Worm (Caenorhabditis elegans) whole organism, young adult: Measurements from ENCODE around the gene ceh-13.
A peak's percentile ranks its signal among the peaks of the same experiment; 100 is the strongest.

Experiments
- B0019.2 ChIP-seq: fragments of 200-800 bp; sonication (Bioruptor generic); conservative IDR thresholded peaks from 2 replicates; pipeline ENCODE4 v1.3.6; 2022; ENCODE audit warnings: missing genetic modification reagents, missing genetic modification characterization, missing compliant biosample characterization
- B0035.1 ChIP-seq: sonication (generic microtip); optimal IDR thresholded peaks from 2 replicates; lab custom pipeline; 2016; ENCODE audit warnings: missing genetic modification characterization, mild to moderate bottlenecking, missing compliant biosample characterization, missing genotype, missing genetic modification reagents
- D2030.7 ChIP-seq: fragments of 200-800 bp; sonication (Bioruptor generic); IDR thresholded peaks from 2 replicates; pipeline ENCODE4 v1.3.6; 2022; ENCODE audit warnings: missing genetic modification reagents, missing genetic modification characterization, missing compliant biosample characterization
- F10E7.11 ChIP-seq: sonication (generic microtip); optimal IDR thresholded peaks from 2 replicates; lab custom pipeline; 2017; ENCODE audit warnings: mild to moderate bottlenecking, missing genetic modification characterization, moderate library complexity, missing compliant biosample characterization
- F23B12.7 ChIP-seq: sonication (generic microtip); optimal IDR thresholded peaks from 2 replicates; lab custom pipeline; 2017; ENCODE audit warnings: missing genetic modification characterization, mild to moderate bottlenecking, missing compliant biosample characterization, antibody characterized with exemption, moderate library complexity; ENCODE audit not compliant: insufficient read depth
- F33H1.4 ChIP-seq: fragments of 200-800 bp; sonication (Bioruptor generic); IDR thresholded peaks from 2 replicates; pipeline ENCODE4 v1.3.6; 2022; ENCODE audit warnings: missing genetic modification reagents, missing genetic modification characterization, missing compliant biosample characterization
- Y53F4B.3 ChIP-seq: fragments of 200-800 bp; sonication (Bioruptor generic); IDR thresholded peaks from 2 replicates; pipeline ENCODE4 v1.3.6; 2022; ENCODE audit warnings: missing genetic modification reagents, missing genetic modification characterization, missing compliant biosample characterization
- Y53G8AR.9 ChIP-seq: fragments of 200-800 bp; sonication (Bioruptor generic); conservative IDR thresholded peaks from 2 replicates; pipeline ENCODE4 v1.3.6; 2022; ENCODE audit warnings: missing genetic modification reagents, missing genetic modification characterization, missing compliant biosample characterization
- Y67H2A.10 ChIP-seq: fragments of 200-800 bp; sonication (Bioruptor generic); conservative IDR thresholded peaks from 2 replicates; pipeline ENCODE4 v1.3.6; 2022; ENCODE audit warnings: missing genetic modification reagents, missing genetic modification characterization, missing compliant biosample characterization
- athp-1 ChIP-seq: sonication (generic microtip); optimal IDR thresholded peaks from 2 replicates; lab custom pipeline; 2017; ENCODE audit warnings: mild to moderate bottlenecking, missing genetic modification characterization, missing compliant biosample characterization
- attf-3 ChIP-seq: fragments of 200-800 bp; sonication (Bioruptor generic); conservative IDR thresholded peaks from 2 replicates; pipeline ENCODE4 v1.3.6; 2022; ENCODE audit warnings: missing genetic modification reagents, missing genetic modification characterization, missing compliant biosample characterization
- attf-6 ChIP-seq: fragments of 200-800 bp; sonication (Bioruptor generic); IDR thresholded peaks from 2 replicates; pipeline ENCODE4 v1.3.6; 2022; ENCODE audit warnings: missing genetic modification reagents, missing genetic modification characterization, missing compliant biosample characterization
- ceh-27 ChIP-seq: fragments of 200-800 bp; sonication (Bioruptor generic); optimal IDR thresholded peaks from 2 replicates; lab custom pipeline; 2018; ENCODE audit warnings: mild to moderate bottlenecking, missing genetic modification characterization, moderate library complexity, missing compliant biosample characterization
- dpl-1 ChIP-seq: fragments of 150-350 bp; optimal IDR thresholded peaks from 2 replicates; lab custom pipeline; 2014; ENCODE audit warnings: missing biosample characterization, missing genetic modification reagents, missing genetic modification characterization
- efl-1 ChIP-seq: fragments of 150-350 bp; optimal IDR thresholded peaks from 2 replicates; lab custom pipeline; 2014; ENCODE audit warnings: missing biosample characterization, missing genetic modification reagents, missing genetic modification characterization
- ekl-4 ChIP-seq: fragments of 200-800 bp; sonication (Bioruptor generic); IDR thresholded peaks from 2 replicates; pipeline ENCODE4 v1.3.6; 2022; ENCODE audit warnings: missing genetic modification reagents, missing genetic modification characterization, missing compliant biosample characterization
- ets-4 ChIP-seq: fragments of 200-800 bp; sonication (Bioruptor generic); optimal IDR thresholded peaks from 2 replicates; lab custom pipeline; 2018; ENCODE audit warnings: mild to moderate bottlenecking, missing genetic modification characterization, missing compliant biosample characterization
- him-1 ChIP-seq: sonication (generic microtip); optimal IDR thresholded peaks from 2 replicates; lab custom pipeline; 2016; ENCODE audit warnings: missing genotype, missing genetic modification reagents, missing genetic modification characterization, missing compliant biosample characterization
- hlh-26 ChIP-seq: fragments of 200-800 bp; sonication (Bioruptor generic); conservative IDR thresholded peaks from 2 replicates; pipeline ENCODE4 v1.3.6; 2022; ENCODE audit warnings: missing genetic modification reagents, missing genetic modification characterization, missing compliant biosample characterization
- hrde-1 ChIP-seq: sonication (generic microtip); optimal IDR thresholded peaks from 2 replicates; lab custom pipeline; 2016; ENCODE audit warnings: missing genetic modification characterization, mild to moderate bottlenecking, missing compliant biosample characterization, moderate library complexity, missing genotype, missing genetic modification reagents, borderline replicate concordance
- lin-35 ChIP-seq, 3 experiments: fragments of 150-350 bp in 2 of 3; sonication (generic microtip) in 1 of 3; optimal IDR thresholded peaks; 2 replicates each; lab custom pipeline; 2014 to 2018; ENCODE audit warnings: missing biosample characterization in 3 of 3, missing genetic modification characterization in 3 of 3, missing genetic modification reagents in 3 of 3
- lin-54 ChIP-seq: fragments of 200-800 bp; sonication (Bioruptor generic); optimal IDR thresholded peaks from 2 replicates; lab custom pipeline; 2018; ENCODE audit warnings: mild to moderate bottlenecking, missing genetic modification characterization, missing compliant biosample characterization
- lsl-1 ChIP-seq: fragments of 200-800 bp; sonication (Bioruptor generic); optimal IDR thresholded peaks from 2 replicates; lab custom pipeline; 2018; ENCODE audit warnings: mild to moderate bottlenecking, missing genetic modification characterization, moderate library complexity, missing compliant biosample characterization
- madf-3 ChIP-seq: fragments of 200-800 bp; sonication (Bioruptor generic); IDR thresholded peaks from 2 replicates; pipeline ENCODE4 v1.3.6; 2022; ENCODE audit warnings: missing genetic modification reagents, missing genetic modification characterization, missing compliant biosample characterization
- madf-6 ChIP-seq: fragments of 200-800 bp; sonication (Bioruptor generic); IDR thresholded peaks from 2 replicates; pipeline ENCODE4 v1.3.6; 2022; ENCODE audit warnings: missing genetic modification reagents, missing genetic modification characterization, missing compliant biosample characterization
- madf-8 ChIP-seq: fragments of 200-800 bp; sonication (Bioruptor generic); conservative IDR thresholded peaks from 2 replicates; pipeline ENCODE4 v1.3.6; 2022; ENCODE audit warnings: missing genetic modification reagents, missing genetic modification characterization, missing compliant biosample characterization
- nhr-27 ChIP-seq: fragments of 200-800 bp; sonication (Bioruptor generic); optimal IDR thresholded peaks from 2 replicates; lab custom pipeline; 2018; ENCODE audit warnings: mild to moderate bottlenecking, missing genetic modification characterization, moderate library complexity, missing compliant biosample characterization
- nhr-80 ChIP-seq: sonication (generic microtip); optimal IDR thresholded peaks from 2 replicates; lab custom pipeline; 2016; ENCODE audit warnings: missing genetic modification characterization, missing compliant biosample characterization
- snpc-1.1 ChIP-seq: sonication (generic microtip); optimal IDR thresholded peaks from 2 replicates; lab custom pipeline; 2017; ENCODE audit warnings: missing genetic modification characterization, mild to moderate bottlenecking, missing compliant biosample characterization, antibody characterized with exemption, moderate library complexity, missing genotype, missing genetic modification reagents; ENCODE audit not compliant: insufficient read depth
- snpc-1.3 ChIP-seq: sonication (generic microtip); optimal IDR thresholded peaks from 2 replicates; lab custom pipeline; 2017; ENCODE audit warnings: missing genetic modification characterization, mild to moderate bottlenecking, missing compliant biosample characterization, antibody characterized with exemption, moderate library complexity, missing genotype, missing genetic modification reagents; ENCODE audit not compliant: insufficient read depth
- snpc-3.4 ChIP-seq: sonication (generic microtip); optimal IDR thresholded peaks from 2 replicates; lab custom pipeline; 2017; ENCODE audit warnings: missing genetic modification characterization, mild to moderate bottlenecking, missing compliant biosample characterization, antibody characterized with exemption, moderate library complexity, missing genotype, missing genetic modification reagents
- snpc-4 ChIP-seq, 5 experiments: fragments of 150-350 bp in 1 of 5; sonication (generic microtip) in 4 of 5; optimal IDR thresholded peaks; 2 replicates each; lab custom pipeline; 2014 to 2018; ENCODE audit warnings: missing genetic modification characterization in 5 of 5, missing biosample characterization in 3 of 5, antibody characterized with exemption in 2 of 5, mild to moderate bottlenecking in 2 of 5, missing compliant biosample characterization in 2 of 5, missing genotype in 2 of 5, moderate library complexity in 2 of 5, missing genetic modification reagents in 1 of 5
- tlf-1 ChIP-seq: fragments of 200-800 bp; sonication (Bioruptor generic); optimal IDR thresholded peaks from 2 replicates; lab custom pipeline; 2018; ENCODE audit warnings: mild to moderate bottlenecking, missing genetic modification characterization, missing compliant biosample characterization
- unc-130 ChIP-seq: sonication (generic microtip); optimal IDR thresholded peaks from 2 replicates; lab custom pipeline; 2016; ENCODE audit warnings: missing genetic modification reagents, missing genetic modification characterization, missing compliant biosample characterization
- xnd-1 ChIP-seq: sonication (generic microtip); optimal IDR thresholded peaks from 2 replicates; lab custom pipeline; 2016; ENCODE audit warnings: missing genotype, missing genetic modification reagents, missing genetic modification characterization, missing compliant biosample characterization
- ztf-18 ChIP-seq: sonication (generic microtip); optimal IDR thresholded peaks from 2 replicates; lab custom pipeline; 2016; ENCODE audit warnings: missing genotype, mild to moderate bottlenecking, missing genetic modification characterization, missing compliant biosample characterization
- ztf-22 ChIP-seq: fragments of 200-800 bp; sonication (Bioruptor generic); optimal IDR thresholded peaks from 2 replicates; lab custom pipeline; 2018; ENCODE audit warnings: mild to moderate bottlenecking, missing genetic modification characterization, moderate library complexity, missing compliant biosample characterization
- ztf-3 ChIP-seq: fragments of 200-800 bp; sonication (Bioruptor generic); optimal IDR thresholded peaks from 2 replicates; lab custom pipeline; 2018; ENCODE audit warnings: mild to moderate bottlenecking, missing genetic modification characterization, missing compliant biosample characterization

ceh-13 gene

ce11 chrIII:7584131-7584646 is 28.7 kb downstream of the ceh-13 start, which contains the start of gene cup-5:
Gene cup-5, plus strand, starts transcription at chrIII:7584181.
- no peak for TF ChIP-seq B0035.1 (tag; lab: Kevin White, UChicago)
- peak; percentile 26 for TF ChIP-seq lin-54
- TF ChIP-seq snpc-4 (GFP tag; optimal IDR thresholded peaks at IDR 0.05; lab: Kevin White, UChicago) = peak; percentile 9
- TF ChIP-seq snpc-4 (tag; optimal IDR thresholded peaks at IDR 0.05; lab: Kevin White, UChicago) = no peak
- TF ChIP-seq lin-35 (GFP tag; optimal IDR thresholded peaks at IDR 0.05; lab: Kevin White, UChicago) = no peak
- TF ChIP-seq ekl-4 (GFP tag; lab: Robert Waterston, UW) = no peak
- TF ChIP-seq hrde-1 (tag; lab: Kevin White, UChicago) = no peak
- peak; percentile 24 for TF ChIP-seq ztf-18 (tag; lab: Kevin White, UChicago)
- TF ChIP-seq D2030.7 = peak; percentile 45; the same call in 1 of the 2 replicates
- no peak for TF ChIP-seq hlh-26 (GFP tag; lab: Robert Waterston, UW)
- peak; percentile 48 for TF ChIP-seq madf-8 (GFP tag; lab: Robert Waterston, UW)
- TF ChIP-seq efl-1 (GFP tag; lab: Kevin White, UChicago) = peak; percentile 76
- TF ChIP-seq lsl-1 = peak; percentile 81
- TF ChIP-seq nhr-80 (tag; lab: Kevin White, UChicago) = peak; percentile 47
- peak; percentile 37 for TF ChIP-seq dpl-1 (GFP tag; lab: Kevin White, UChicago)
- TF ChIP-seq madf-6 (GFP tag; lab: Robert Waterston, UW) = peak; percentile 73
- TF ChIP-seq ztf-3 (GFP tag; lab: Kevin White, UChicago) = no peak
- TF ChIP-seq snpc-1.1 (tag; lab: Kevin White, UChicago) = peak; percentile 35
- peak; percentile 15 for TF ChIP-seq snpc-3.4
- no peak for TF ChIP-seq tlf-1
- no peak for TF ChIP-seq B0019.2 (GFP tag; lab: Robert Waterston, UW)
- TF ChIP-seq F23B12.7 (tag; lab: Kevin White, UChicago) = peak; percentile 37
- TF ChIP-seq nhr-27 = no peak
- TF ChIP-seq F33H1.4 = peak; percentile 45; the same call in 1 of the 2 replicates
- 0 out of 2 replicates have a peak, but pooled peaks have one; percentile 27 for TF ChIP-seq attf-3 (GFP tag; lab: Robert Waterston, UW)
- TF ChIP-seq snpc-1.3 = peak; percentile 29
- TF ChIP-seq athp-1 (tag; lab: Kevin White, UChicago) = peak; percentile 90

- TF ChIP-seq snpc-4 (GFP tag; optimal IDR thresholded peaks at IDR 0.05; lab: Kevin White, UChicago) (no peak), snpc-4 (tag; optimal IDR thresholded peaks at IDR 0.05; lab: Kevin White, UChicago) (no peak), unc-130 (no peak), ets-4 (no peak), xnd-1 (tag; lab: Kevin White, UChicago) (no peak), ceh-27 (GFP tag; lab: Kevin White, UChicago) (no peak), madf-3 (GFP tag; lab: Robert Waterston, UW) (no peak), F10E7.11 (tag; lab: Kevin White, UChicago) (no peak), Y53F4B.3 (GFP tag; lab: Robert Waterston, UW) (no peak), Y67H2A.10 (no peak), Y53G8AR.9 (no peak), attf-6 (GFP tag; lab: Robert Waterston, UW) (no peak), him-1 (tag; lab: Kevin White, UChicago) (no peak), ztf-22 (GFP tag; lab: Kevin White, UChicago) (no peak), B0035.1 (tag; lab: Kevin White, UChicago) (no peak)
- TF ChIP-seq, all 124 proteins: peak for 0
These were observed 32.8 kb downstream of the ceh-13 start, which contains the start of gene R13A5.15 for ce11 chrIII:7588214-7588613. Gene R13A5.15, minus strand, starts transcription at chrIII:7588314.
